Worm (Caenorhabditis elegans) whole organism, young adult: ENCODE results near the gene dib-1.

Source experiments
- F49E8.2 ChIP-seq: sonication (generic microtip); optimal IDR thresholded peaks from 3 replicates; lab custom pipeline; 2017; ENCODE audit warnings: missing genetic modification characterization, mild to moderate bottlenecking, missing compliant biosample characterization, antibody characterized with exemption, moderate library complexity; ENCODE audit not compliant: insufficient read depth
- ama-1 ChIP-seq, 3 experiments: fragments of 150-350 bp in 1 of 3; sonication (generic microtip) in 2 of 3; optimal IDR thresholded peaks; 2 replicates each; lab custom pipeline; 2014 to 2018; ENCODE audit warnings: missing biosample characterization in 2 of 3, missing genetic modification characterization in 2 of 3, missing genetic modification reagents in 2 of 3
- ets-4 ChIP-seq: fragments of 200-800 bp; sonication (Bioruptor generic); optimal IDR thresholded peaks from 2 replicates; lab custom pipeline; 2018; ENCODE audit warnings: mild to moderate bottlenecking, missing genetic modification characterization, missing compliant biosample characterization
- mxl-1 ChIP-seq: sonication (generic microtip); optimal IDR thresholded peaks from 2 replicates; lab custom pipeline; 2016; ENCODE audit warnings: missing genetic modification characterization, missing compliant biosample characterization
- pha-4 ChIP-seq: fragments of 150-350 bp; sonication (generic microtip); optimal IDR thresholded peaks from 2 replicates; lab custom pipeline; 2014; ENCODE audit warnings: missing biosample characterization, missing genetic modification reagents, missing genetic modification characterization

DNA sequence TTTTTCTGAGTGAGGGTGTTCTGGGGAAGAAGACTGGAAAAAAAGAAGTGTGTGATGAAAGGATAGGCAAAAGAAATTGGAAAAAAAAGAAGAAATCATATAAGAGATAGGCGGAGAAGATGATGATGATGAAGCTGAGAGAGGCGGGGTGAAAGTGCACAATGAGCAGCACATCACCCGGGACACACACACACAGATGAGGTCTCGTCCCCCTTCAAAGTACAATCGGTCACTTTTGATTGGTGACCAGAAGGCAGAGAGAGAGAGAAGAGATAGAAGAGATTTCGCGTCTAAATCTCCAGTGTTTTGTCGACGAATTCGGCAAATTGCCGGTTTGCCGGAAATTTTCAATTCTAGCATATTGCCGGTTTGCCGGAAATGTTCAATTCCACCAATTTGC, 5.4 kb upstream of the dib-1 start:
- no peak for TF ChIP-seq ama-1 (optimal IDR thresholded peaks at IDR 0.05; lab: Kevin White, UChicago)
- TF ChIP-seq ama-1 (GFP tag; optimal IDR thresholded peaks at IDR 0.05; lab: Kevin White, UChicago), result no peak
- TF ChIP-seq pha-4 (tag; lab: Kevin White, UChicago), result no peak
- TF ChIP-seq mxl-1, result no peak
- no peak for TF ChIP-seq F49E8.2 (tag; lab: Kevin White, UChicago)
- no peak for TF ChIP-seq ets-4 (GFP tag; lab: Kevin White, UChicago)
